Fruit fly (Drosophila melanogaster) whole organism, pupa: Measurements from ENCODE around the gene sud1.

Experiments
- CG9948 ChIP-seq: fragments of 200-800 bp; sonication (Bioruptor generic); optimal IDR thresholded peaks from 2 replicates; lab custom pipeline; 2018; ENCODE audit warnings: missing biosample characterization, mild to moderate bottlenecking, missing genetic modification characterization, moderate library complexity
- EcR ChIP-seq: fragments of 200-800 bp; sonication (Bioruptor generic); optimal IDR thresholded peaks from 3 replicates; lab custom pipeline; 2019; ENCODE audit warnings: missing biosample characterization, missing genetic modification characterization, mild to moderate bottlenecking, moderate library complexity, missing genetic modification reagents
- Pif1A ChIP-seq: fragments of 200-800 bp; sonication (Bioruptor generic); optimal IDR thresholded peaks from 3 replicates; lab custom pipeline; 2016; ENCODE audit warnings: missing biosample characterization, missing genetic modification characterization

DNA sequence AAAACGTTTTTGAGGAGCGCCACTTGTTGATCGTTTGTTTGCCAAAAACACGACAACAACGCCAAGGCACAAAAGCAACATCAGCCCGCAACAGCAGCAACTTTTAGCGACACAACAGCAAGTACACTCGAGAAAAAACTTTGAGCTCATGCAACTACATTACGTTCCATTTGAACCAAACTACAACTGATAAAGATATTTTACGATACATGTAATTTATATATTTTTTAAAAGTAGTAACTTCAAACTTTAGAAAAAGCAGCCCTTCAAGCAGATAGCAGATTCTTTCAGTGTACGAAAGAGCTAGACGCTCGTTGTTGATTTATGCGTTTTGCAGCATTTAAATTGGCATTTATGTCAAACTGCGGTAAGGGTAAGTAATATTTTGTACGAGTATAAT lies 7.6 kb downstream of the sud1 start:
- no peak for TF ChIP-seq EcR
- no peak for TF ChIP-seq CG9948 (tag; lab: Kevin White, UChicago)
- no peak for TF ChIP-seq Pif1A (GFP tag; lab: Kevin White, UChicago)
